Worm (Caenorhabditis elegans): ENCODE measurements around the gene C34E10.12.
A peak's percentile ranks its signal among the peaks of the same experiment; 100 is the strongest.
"Not testable (repeated sequence)": the region's sequence is repeated elsewhere in the genome, so short reads cannot be mapped to it uniquely, and the experiment has no call there.

The C34E10.12 gene

ce11 chrIII:5211137-5211648 is 16.5 kb downstream of the C34E10.12 start:
- peak; percentile 18 for TF ChIP-seq crh-2 (tag; optimal IDR thresholded peaks at IDR 0.05)
- TF ChIP-seq fos-1 (tag; optimal IDR thresholded peaks at IDR 0.05): peak; percentile 63
- TF ChIP-seq nhr-129 (tag; optimal IDR thresholded peaks at IDR 0.05): peak; percentile 37
- peak in 1 of 2 experiments; percentile 58 for TF ChIP-seq lsy-2 (tag; optimal IDR thresholded peaks at IDR 0.05)
- TF ChIP-seq gmeb-1 (tag; optimal IDR thresholded peaks at IDR 0.05): peak; percentile 21
- peak; percentile 58 for TF ChIP-seq F13H6.1 (tag; optimal IDR thresholded peaks at IDR 0.05)
- TF ChIP-seq sma-9 (GFP tag; optimal IDR thresholded peaks at IDR 0.05): peak; percentile 52
- TF ChIP-seq sma-9 (tag; optimal IDR thresholded peaks at IDR 0.05): not testable (repeated sequence)
- peak; percentile 7 for TF ChIP-seq egl-27 (tag; optimal IDR thresholded peaks at IDR 0.05)
- TF ChIP-seq unc-55 (GFP tag; optimal IDR thresholded peaks at IDR 0.05): peak; percentile 10
- peak; percentile 25 for TF ChIP-seq lin-13 (GFP tag; optimal IDR thresholded peaks at IDR 0.05)
- peak; percentile 65 for TF ChIP-seq nhr-21 (tag; optimal IDR thresholded peaks at IDR 0.05)

ce11 chrIII:5210269-5210668 is 17.4 kb downstream of the C34E10.12 start:
- TF ChIP-seq sem-4 (tag; optimal IDR thresholded peaks at IDR 0.05) (no peak), ztf-4 (tag; optimal IDR thresholded peaks at IDR 0.05) (no peak), unc-62 (GFP tag; optimal IDR thresholded peaks at IDR 0.05) (no peak), lin-11 (tag; optimal IDR thresholded peaks at IDR 0.05) (no peak), ztf-11 (tag; optimal IDR thresholded peaks at IDR 0.05) (no peak), nhr-11 (tag; optimal IDR thresholded peaks at IDR 0.05) (no peak), unc-55 (GFP tag; optimal IDR thresholded peaks at IDR 0.05) (no peak), nhr-10 (tag; optimal IDR thresholded peaks at IDR 0.05) (no peak), nhr-23 (tag; optimal IDR thresholded peaks at IDR 0.05) (no peak), mdl-1 (tag; optimal IDR thresholded peaks at IDR 0.05) (no peak), ceh-82 (tag; optimal IDR thresholded peaks at IDR 0.05) (no peak), R02D3.7 (tag; optimal IDR thresholded peaks at IDR 0.05) (no peak), ZK546.5 (tag; optimal IDR thresholded peaks at IDR 0.05) (no peak)

ce11 chrIII:5208992-5209391 is 18.7 kb downstream of the C34E10.12 start, which contains the start of gene syx-16:
Gene syx-16, minus strand, starts transcription at chrIII:5209109.
- TF ChIP-seq nhr-12 (tag; optimal IDR thresholded peaks at IDR 0.05) (no peak), lsy-2 (tag; optimal IDR thresholded peaks at IDR 0.05) (peak in 1 of 2 experiments; percentile 8)

- no peak for TF ChIP-seq lin-39 (tag; optimal IDR thresholded peaks at IDR 0.05)
- TF ChIP-seq sma-9 (GFP tag; optimal IDR thresholded peaks at IDR 0.05): no peak
- no peak for TF ChIP-seq sma-9 (tag; optimal IDR thresholded peaks at IDR 0.05)
These were observed 20.7 kb downstream of the C34E10.12 start, which contains the start of gene morc-1 for ce11 chrIII:5206861-5207414. Gene morc-1, minus strand, starts transcription at chrIII:5206911.

- no peak for TF ChIP-seq lin-13 (GFP tag; optimal IDR thresholded peaks at IDR 0.05)
- TF ChIP-seq zag-1 (tag; optimal IDR thresholded peaks at IDR 0.05): no peak
- TF ChIP-seq skn-1 (tag; optimal IDR thresholded peaks at IDR 0.05): no peak
- no peak for TF ChIP-seq nhr-237 (tag; optimal IDR thresholded peaks at IDR 0.05)
- TF ChIP-seq lsy-2 (tag; optimal IDR thresholded peaks at IDR 0.05): no peak
These were observed 24.4 kb downstream of the C34E10.12 start for ce11 chrIII:5203310-5203709.

- peak; percentile 70 for TF ChIP-seq blmp-1 (tag; optimal IDR thresholded peaks at IDR 0.05; ENCODE audit: insufficient read depth)
- no peak for TF ChIP-seq Y55F3AM.14 (GFP tag; optimal IDR thresholded peaks at IDR 0.05)
- TF ChIP-seq nhr-129 (tag; optimal IDR thresholded peaks at IDR 0.05): peak; percentile 80
- peak; percentile 86 for TF ChIP-seq crh-2 (tag; optimal IDR thresholded peaks at IDR 0.05)
- TF ChIP-seq C34F6.9 (tag; optimal IDR thresholded peaks at IDR 0.05): peak; percentile 74
- no peak for TF ChIP-seq elt-3 (tag; optimal IDR thresholded peaks at IDR 0.05)
- TF ChIP-seq nhr-21 (tag; optimal IDR thresholded peaks at IDR 0.05): peak; percentile 55
- TF ChIP-seq nhr-237 (tag; optimal IDR thresholded peaks at IDR 0.05): no peak
- TF ChIP-seq unc-55 (GFP tag; optimal IDR thresholded peaks at IDR 0.05): peak; percentile 45
- TF ChIP-seq nhr-25 (tag; optimal IDR thresholded peaks at IDR 0.05): peak; percentile 92
- TF ChIP-seq F13H6.1 (tag; optimal IDR thresholded peaks at IDR 0.05): peak; percentile 54
- peak; percentile 80 for TF ChIP-seq sma-9 (GFP tag; optimal IDR thresholded peaks at IDR 0.05)
- TF ChIP-seq sma-9 (tag; optimal IDR thresholded peaks at IDR 0.05): no peak
- no peak for TF ChIP-seq lin-39 (tag; optimal IDR thresholded peaks at IDR 0.05)
- TF ChIP-seq sma-3 (GFP tag; optimal IDR thresholded peaks at IDR 0.05): peak; percentile 63
- peak; percentile 51 for TF ChIP-seq egl-27 (tag; optimal IDR thresholded peaks at IDR 0.05)
- peak; percentile 85 for TF ChIP-seq fos-1 (tag; optimal IDR thresholded peaks at IDR 0.05)
- TF ChIP-seq mdl-1 (tag; optimal IDR thresholded peaks at IDR 0.05): no peak
- peak; percentile 54 for TF ChIP-seq gmeb-1 (tag; optimal IDR thresholded peaks at IDR 0.05)
- no peak for TF ChIP-seq mbf-1 (tag; optimal IDR thresholded peaks at IDR 0.05)
- TF ChIP-seq lsy-2 (tag; optimal IDR thresholded peaks at IDR 0.05): peak; percentile 7 to 51
- TF ChIP-seq ztf-4 (tag; optimal IDR thresholded peaks at IDR 0.05): peak; percentile 51
- TF ChIP-seq lin-13 (GFP tag; optimal IDR thresholded peaks at IDR 0.05): peak; percentile 55
- TF ChIP-seq nhr-6 (tag; optimal IDR thresholded peaks at IDR 0.05): peak; percentile 71
These were observed 25.0 kb downstream of the C34E10.12 start for ce11 chrIII:5202641-5203040.
